Fruit fly (Drosophila melanogaster): ENCODE measurements around the gene Hsp23.

Gene Hsp23

DNA sequence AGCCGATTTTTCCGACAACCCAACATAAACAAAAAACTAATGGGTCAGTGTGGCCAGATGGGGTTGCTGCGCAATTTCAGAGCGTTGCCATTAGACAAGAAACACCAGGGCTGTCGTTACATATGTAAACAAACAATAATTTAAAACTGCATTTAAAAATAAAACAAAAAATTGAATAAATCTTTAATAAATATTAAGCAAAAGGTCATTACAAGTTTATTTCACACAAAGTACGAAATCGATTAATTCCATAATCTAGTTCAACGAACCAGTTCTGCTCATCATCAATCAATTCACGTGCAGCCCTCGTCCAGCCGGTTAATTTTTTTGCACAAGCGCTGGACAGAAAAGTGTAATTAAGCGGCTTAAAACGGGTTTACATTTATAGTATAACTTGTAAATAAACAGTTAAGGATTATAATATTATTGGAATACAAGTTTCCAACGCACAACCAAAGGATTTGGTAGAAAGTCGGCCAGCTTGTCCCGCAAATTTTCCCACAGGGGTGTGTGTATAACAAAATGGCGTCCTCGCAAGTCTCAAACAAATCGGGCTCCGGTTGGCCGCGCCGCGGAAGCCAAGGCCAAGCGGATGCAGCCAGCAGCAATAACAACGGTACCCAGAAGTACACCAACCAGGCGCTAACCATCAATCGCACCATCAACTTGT, 29.2 kb downstream of the Hsp23 start, which contains the start of the genes CG4022 and Cpsf5 (continued):
- peak; percentile 83 for TF ChIP-seq CG2116 (GFP tag; optimal IDR thresholded peaks at IDR 0.05)
- TF ChIP-seq al (GFP tag; IDR thresholded peaks at IDR 0.05), result peak; percentile 79
- TF ChIP-seq CG10462 (GFP tag; optimal IDR thresholded peaks at IDR 0.05), result peak; percentile 67
- TF ChIP-seq CG11085 (GFP tag; IDR thresholded peaks at IDR 0.05), result peak; percentile 56; the same call in 1 of the 2 replicates
- TF ChIP-seq Doc3 (GFP tag; IDR thresholded peaks at IDR 0.05; ENCODE audit: partially characterized antibody), result no peak
- TF ChIP-seq Drgx (GFP tag; IDR thresholded peaks at IDR 0.05), result peak; percentile 39
- peak; percentile 62 for TF ChIP-seq CG4854 (GFP tag; optimal IDR thresholded peaks at IDR 0.05)
- TF ChIP-seq CG13775 (GFP tag; optimal IDR thresholded peaks at IDR 0.05), result peak; percentile 87
- TF ChIP-seq CG4404 (GFP tag; IDR thresholded peaks at IDR 0.05), result peak; percentile 76
- TF ChIP-seq Ptx1 (GFP tag; IDR thresholded peaks at IDR 0.05), result peak; percentile 84
- TF ChIP-seq scrt (GFP tag; optimal IDR thresholded peaks at IDR 0.05), result peak; percentile 66
- TF ChIP-seq unc-4 (GFP tag; IDR thresholded peaks at IDR 0.05; ENCODE audit: partially characterized antibody), result 0 out of 2 replicates have a peak, but pooled peaks have one; percentile 16
- peak in 1 of 2 experiments; percentile 66 for TF ChIP-seq insv (GFP tag; optimal IDR thresholded peaks at IDR 0.05)
- peak; percentile 28 for TF ChIP-seq Dp (GFP tag; optimal IDR thresholded peaks at IDR 0.05)
- TF ChIP-seq Optix (GFP tag; IDR thresholded peaks at IDR 0.05), result no peak; the same call in 1 of the 3 replicates
- TF ChIP-seq H15 (GFP tag; IDR thresholded peaks at IDR 0.05), result peak; percentile 69; the same call in 2 of the 3 replicates
- TF ChIP-seq gt (GFP tag; IDR thresholded peaks at IDR 0.05), result peak; percentile 40; the same call in 1 of the 2 replicates
- no peak for TF ChIP-seq br (optimal IDR thresholded peaks at IDR 0.05)
- peak; percentile 92 for TF ChIP-seq CG13424 (tag; optimal IDR thresholded peaks at IDR 0.05)
- peak; percentile 81 for TF ChIP-seq H2.0 (GFP tag; IDR thresholded peaks at IDR 0.05)
- peak; percentile 3 for TF ChIP-seq CG8944 (GFP tag; optimal IDR thresholded peaks at IDR 0.05)
- peak; percentile 64 for TF ChIP-seq CG1603 (tag; optimal IDR thresholded peaks at IDR 0.05)
- no peak for TF ChIP-seq wek (GFP tag; optimal IDR thresholded peaks at IDR 0.05)
- peak; percentile 63 for TF ChIP-seq Ets97D (GFP tag; optimal IDR thresholded peaks at IDR 0.05)
- no peak for TF ChIP-seq CG12236 (GFP tag; optimal IDR thresholded peaks at IDR 0.05)
- TF ChIP-seq NfI (GFP tag; optimal IDR thresholded peaks at IDR 0.05), result peak; percentile 87
- peak; percentile 77 for TF ChIP-seq Sin3A (optimal IDR thresholded peaks at IDR 0.05)
- TF ChIP-seq repo (GFP tag; optimal IDR thresholded peaks at IDR 0.05), result peak; percentile 2
- peak; percentile 80 for TF ChIP-seq CG8290 (GFP tag; optimal IDR thresholded peaks at IDR 0.05)
- TF ChIP-seq CG8290 (tag; optimal IDR thresholded peaks at IDR 0.05), result peak; percentile 31 to 35
- peak; percentile 73 for TF ChIP-seq stwl (tag; optimal IDR thresholded peaks at IDR 0.05)
- peak; percentile 73 for TF ChIP-seq peb (GFP tag; IDR thresholded peaks at IDR 0.05)
- peak; percentile 82 for TF ChIP-seq Sox102F (GFP tag; optimal IDR thresholded peaks at IDR 0.05)
- peak; percentile 66 for TF ChIP-seq CG15479 (GFP tag; optimal IDR thresholded peaks at IDR 0.05)
- no peak for TF ChIP-seq pita (GFP tag; optimal IDR thresholded peaks at IDR 0.05)
- peak; percentile 78 for TF ChIP-seq CG8388 (GFP tag; optimal IDR thresholded peaks at IDR 0.05)
- TF ChIP-seq CG7963 (GFP tag; IDR thresholded peaks at IDR 0.05; ENCODE audit: partially characterized antibody), result no peak
- TF ChIP-seq aop (GFP tag; IDR thresholded peaks at IDR 0.05), result no peak
- no peak for TF ChIP-seq prd (optimal IDR thresholded peaks at IDR 0.05)
- TF ChIP-seq prd (GFP tag; IDR thresholded peaks at IDR 0.05), result peak; percentile 84
- peak; percentile 85 for TF ChIP-seq vvl (GFP tag; IDR thresholded peaks at IDR 0.05)
- TF ChIP-seq Deaf1 (tag; optimal IDR thresholded peaks at IDR 0.05), result peak; percentile 60
- no peak for TF ChIP-seq p53 (GFP tag; optimal IDR thresholded peaks at IDR 0.05)
- TF ChIP-seq zfh1 (GFP tag; IDR thresholded peaks at IDR 0.05), result peak; percentile 83
- peak; percentile 76 for TF ChIP-seq Aef1 (GFP tag; IDR thresholded peaks at IDR 0.05)
- peak; percentile 63 for TF ChIP-seq Elba2 (GFP tag; optimal IDR thresholded peaks at IDR 0.05)
- peak; percentile 74; the same call in 1 of the 3 replicates for TF ChIP-seq otp (GFP tag; IDR thresholded peaks at IDR 0.05)
- no peak for TF ChIP-seq disco-r (GFP tag; optimal IDR thresholded peaks at IDR 0.05)
- TF ChIP-seq CG12769 (tag; optimal IDR thresholded peaks at IDR 0.05), result peak; percentile 71
- TF ChIP-seq CG32772 (GFP tag; IDR thresholded peaks at IDR 0.05), result peak; percentile 79
- peak; percentile 62 for TF ChIP-seq ATbp (GFP tag; optimal IDR thresholded peaks at IDR 0.05)

Data from whole organism, embryonic.